Worm (Caenorhabditis elegans) whole organism, L4 larva: ENCODE data around the gene F59F4.3.

Experiments used
- R02D3.7 ChIP-seq: fragments of 150-350 bp; sonication (generic microtip); optimal IDR thresholded peaks from 3 replicates; lab custom pipeline; 2014; ENCODE audit warnings: missing biosample characterization, missing genetic modification characterization
- aly-2 ChIP-seq: sonication (generic microtip); optimal IDR thresholded peaks from 2 replicates; lab custom pipeline; 2018; ENCODE audit warnings: missing biosample characterization, missing genetic modification characterization
- ceh-32 ChIP-seq: sonication (generic microtip); optimal IDR thresholded peaks from 2 replicates; lab custom pipeline; 2016; ENCODE audit warnings: mild to moderate bottlenecking, missing genetic modification characterization, missing compliant biosample characterization; ENCODE audit not compliant: poor library complexity
- lin-13 ChIP-seq: fragments of 150-350 bp; optimal IDR thresholded peaks from 2 replicates; lab custom pipeline; 2014; ENCODE audit warnings: missing biosample characterization, missing genetic modification reagents, missing genetic modification characterization
- lin-39 ChIP-seq: fragments of 150-350 bp; optimal IDR thresholded peaks from 2 replicates; lab custom pipeline; 2014; ENCODE audit warnings: missing biosample characterization, missing genetic modification reagents, missing genetic modification characterization
- lir-3 ChIP-seq: sonication (generic microtip); optimal IDR thresholded peaks from 2 replicates; lab custom pipeline; 2016; ENCODE audit warnings: mild to moderate bottlenecking, missing genetic modification characterization, missing compliant biosample characterization
- madf-5 ChIP-seq, 2 experiments: fragments of 200-800 bp; sonication (Bioruptor generic); IDR thresholded peaks; 2 replicates each; pipeline ENCODE4 v1.3.6; 2022; ENCODE audit warnings: missing compliant biosample characterization in 2 of 2, missing genetic modification characterization in 2 of 2
- nhr-10 ChIP-seq: fragments of 150-350 bp; optimal IDR thresholded peaks from 2 replicates; lab custom pipeline; 2014; ENCODE audit warnings: missing biosample characterization, missing genetic modification characterization
- nhr-28 ChIP-seq: fragments of 150-350 bp; optimal IDR thresholded peaks from 2 replicates; lab custom pipeline; 2014; ENCODE audit warnings: missing biosample characterization, missing genetic modification characterization
- nhr-76 ChIP-seq: fragments of 150-350 bp; optimal IDR thresholded peaks from 2 replicates; lab custom pipeline; 2014; ENCODE audit warnings: missing biosample characterization, missing genetic modification characterization

DNA sequence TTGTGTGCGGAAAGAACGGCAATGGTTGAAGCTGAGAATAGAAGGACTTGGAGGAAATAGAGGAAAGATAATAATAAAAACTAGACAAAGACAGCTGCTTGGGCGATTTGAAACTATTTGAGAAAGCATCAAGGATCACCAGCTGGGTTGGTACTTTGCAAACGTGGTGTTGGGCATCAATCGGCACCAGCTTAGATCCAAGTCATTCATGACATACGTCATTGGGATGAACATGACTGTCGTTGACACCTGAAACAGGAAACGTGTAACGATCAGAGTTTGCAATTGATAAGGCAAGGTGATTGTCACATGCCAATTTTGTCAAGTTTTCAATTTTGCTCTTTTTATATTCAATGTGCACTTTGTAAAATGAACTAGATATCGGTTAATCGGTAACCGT, 4.9 kb downstream of the F59F4.3 start:
- TF ChIP-seq R02D3.7 (tag; lab: Kevin White, UChicago), result no peak
- peak; percentile 46 for TF ChIP-seq nhr-28
- TF ChIP-seq nhr-10, result peak; percentile 53
- no peak for TF ChIP-seq ceh-32 (tag; lab: Kevin White, UChicago)
- no peak for TF ChIP-seq lin-39 (tag; lab: Kevin White, UChicago)
- TF ChIP-seq nhr-76 (tag; lab: Kevin White, UChicago), result no peak
- TF ChIP-seq aly-2, result no peak
- no peak for TF ChIP-seq madf-5 (GFP tag; IDR thresholded peaks at IDR 0.05; lab: Robert Waterston, UW)
- no peak for TF ChIP-seq lin-13
- TF ChIP-seq lir-3 (tag; lab: Kevin White, UChicago), result no peak
